Worm (Caenorhabditis elegans) whole organism, mixed stage, embryonic: ENCODE results near the gene hpk-1.

Experiments
- lin-13 ChIP-seq: fragments of 150-350 bp; optimal IDR thresholded peaks from 2 replicates; lab custom pipeline; 2014; ENCODE audit warnings: missing biosample characterization, missing genetic modification characterization
- ztf-11 ChIP-seq: fragments of 150-350 bp; optimal IDR thresholded peaks from 2 replicates; lab custom pipeline; 2014; ENCODE audit warnings: missing biosample characterization, missing genetic modification characterization

DNA sequence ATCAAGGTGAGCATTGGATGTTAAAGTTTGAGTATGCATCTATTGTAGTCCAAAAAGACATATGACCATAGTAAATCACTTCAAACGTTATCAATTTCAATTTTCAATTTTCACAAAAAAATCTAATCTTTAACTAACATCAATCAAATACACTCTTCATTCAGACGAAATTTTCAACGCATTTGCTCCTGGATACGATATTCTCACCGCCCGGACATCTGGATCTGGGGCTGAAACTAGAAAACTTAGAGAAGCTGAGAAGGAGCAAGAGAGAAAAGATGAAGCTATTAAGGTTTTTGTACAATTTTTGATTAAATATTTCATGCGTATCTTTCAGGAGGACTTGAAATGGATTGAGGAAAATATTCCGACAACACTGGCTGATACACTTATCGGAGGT is 46.7 kb upstream of the hpk-1 start:
- TF ChIP-seq lin-13 (tag; lab: Kevin White, UChicago) (no peak), ztf-11 (no peak)
